Worm (Caenorhabditis elegans) whole organism, L4 larva: ENCODE results near the gene srz-18.

Experiments
- Y48G9A.11 ChIP-seq: fragments of 200-800 bp; sonication (Bioruptor generic); IDR thresholded peaks from 2 replicates; pipeline ENCODE4 v1.3.6; 2022; ENCODE audit warnings: missing genetic modification reagents, missing genetic modification characterization, missing compliant biosample characterization
- aha-1 ChIP-seq: fragments of 150-350 bp; peaks from one replicate; lab custom pipeline; 2014; ENCODE audit warnings: missing biosample characterization, missing genetic modification characterization
- ceh-32 ChIP-seq: sonication (generic microtip); optimal IDR thresholded peaks from 2 replicates; lab custom pipeline; 2016; ENCODE audit warnings: mild to moderate bottlenecking, missing genetic modification characterization, missing compliant biosample characterization; ENCODE audit not compliant: poor library complexity
- ceh-62 ChIP-seq: sonication (generic microtip); optimal IDR thresholded peaks from 2 replicates; lab custom pipeline; 2017; ENCODE audit warnings: missing biosample characterization, missing genetic modification characterization
- ceh-82 ChIP-seq: sonication (generic microtip); optimal IDR thresholded peaks from 2 replicates; lab custom pipeline; 2017; ENCODE audit warnings: missing biosample characterization, missing genetic modification characterization
- ces-1 ChIP-seq: fragments of 150-350 bp; sonication (generic microtip); optimal IDR thresholded peaks from 4 replicates; lab custom pipeline; 2014; ENCODE audit warnings: missing biosample characterization, missing genetic modification reagents, missing genetic modification characterization
- cey-2 ChIP-seq: sonication (generic microtip); optimal IDR thresholded peaks from 3 replicates; lab custom pipeline; 2017; ENCODE audit warnings: missing genetic modification characterization, mild to moderate bottlenecking, missing compliant biosample characterization, antibody characterized with exemption, borderline replicate concordance; ENCODE audit not compliant: insufficient read depth
- daf-19 ChIP-seq: fragments of 200-800 bp; sonication (Bioruptor generic); conservative IDR thresholded peaks from 2 replicates; pipeline ENCODE4 v1.3.6; 2022; ENCODE audit warnings: missing genetic modification characterization, missing compliant biosample characterization
- dmd-9 ChIP-seq: fragments of 200-800 bp; sonication (Bioruptor generic); IDR thresholded peaks from 2 replicates; pipeline ENCODE4 v1.3.6; 2022; ENCODE audit warnings: missing genetic modification reagents, missing genetic modification characterization, missing compliant biosample characterization
- dve-1 ChIP-seq: sonication (generic microtip); optimal IDR thresholded peaks from 2 replicates; lab custom pipeline; 2017; ENCODE audit warnings: antibody characterized with exemption, mild to moderate bottlenecking, missing genetic modification characterization, missing compliant biosample characterization; ENCODE audit not compliant: insufficient read depth
- fkh-10 ChIP-seq: fragments of 150-350 bp; optimal IDR thresholded peaks from 2 replicates; lab custom pipeline; 2014; ENCODE audit warnings: missing biosample characterization, missing genetic modification reagents, missing genetic modification characterization
- hif-1 ChIP-seq, 2 experiments: sonication (generic microtip); optimal IDR thresholded peaks; 2 replicates each; lab custom pipeline; 2016 to 2017; ENCODE audit warnings: missing compliant biosample characterization in 2 of 2, missing genetic modification characterization in 2 of 2, missing genetic modification reagents in 2 of 2, missing genotype in 2 of 2, mild to moderate bottlenecking in 1 of 2
- lin-1 ChIP-seq: fragments of 200-800 bp; sonication (Bioruptor generic); IDR thresholded peaks from 2 replicates; pipeline ENCODE4 v1.3.6; 2022; ENCODE audit warnings: missing genetic modification reagents, missing genetic modification characterization, missing compliant biosample characterization
- lin-15B ChIP-seq: fragments of 150-350 bp; sonication (generic microtip); optimal IDR thresholded peaks from 3 replicates; lab custom pipeline; 2014; ENCODE audit warnings: missing biosample characterization, missing genetic modification characterization
- madf-5 ChIP-seq, 2 experiments: fragments of 200-800 bp; sonication (Bioruptor generic); IDR thresholded peaks; 2 replicates each; pipeline ENCODE4 v1.3.6; 2022; ENCODE audit warnings: missing compliant biosample characterization in 2 of 2, missing genetic modification characterization in 2 of 2
- madf-9 ChIP-seq: fragments of 200-800 bp; sonication (Bioruptor generic); conservative IDR thresholded peaks from 2 replicates; pipeline ENCODE4 v1.3.6; 2022; ENCODE audit warnings: missing genetic modification reagents, missing genetic modification characterization, missing compliant biosample characterization
- mdt-29 ChIP-seq: fragments of 200-800 bp; sonication (Bioruptor generic); IDR thresholded peaks from 2 replicates; pipeline ENCODE4 v1.3.6; 2022; ENCODE audit warnings: missing genetic modification reagents, missing genetic modification characterization, missing compliant biosample characterization
- mep-1 ChIP-seq: fragments of 150-350 bp; sonication (generic microtip); optimal IDR thresholded peaks from 3 replicates; lab custom pipeline; 2014; ENCODE audit warnings: missing biosample characterization, missing genetic modification characterization
- mxl-2 ChIP-seq: fragments of 200-800 bp; sonication (Bioruptor generic); conservative IDR thresholded peaks from 2 replicates; pipeline ENCODE4 v1.3.6; 2022; ENCODE audit warnings: missing genetic modification reagents, missing genetic modification characterization, missing compliant biosample characterization
- mxl-3 ChIP-seq: fragments of 200-800 bp; sonication (Bioruptor generic); optimal IDR thresholded peaks from 2 replicates; lab custom pipeline; 2018; ENCODE audit warnings: mild to moderate bottlenecking, missing genetic modification characterization, missing compliant biosample characterization
- nhr-102 ChIP-seq: sonication (generic microtip); optimal IDR thresholded peaks from 2 replicates; lab custom pipeline; 2016; ENCODE audit warnings: mild to moderate bottlenecking, missing genetic modification characterization, moderate library complexity, missing compliant biosample characterization
- nhr-25 ChIP-seq: sonication (generic microtip); optimal IDR thresholded peaks from 2 replicates; lab custom pipeline; 2017; ENCODE audit warnings: missing genetic modification characterization, mild to moderate bottlenecking, missing compliant biosample characterization, antibody characterized with exemption, moderate library complexity, borderline replicate concordance; ENCODE audit not compliant: insufficient read depth
- nhr-48 ChIP-seq: sonication (generic microtip); optimal IDR thresholded peaks from 2 replicates; lab custom pipeline; 2016; ENCODE audit warnings: mild to moderate bottlenecking, missing genetic modification characterization, missing compliant biosample characterization
- nhr-77 ChIP-seq: fragments of 150-350 bp; optimal IDR thresholded peaks from 2 replicates; lab custom pipeline; 2014; ENCODE audit warnings: missing biosample characterization, missing genetic modification characterization
- saeg-2 ChIP-seq: fragments of 200-800 bp; sonication (Bioruptor generic); IDR thresholded peaks from 2 replicates; pipeline ENCODE4 v1.3.6; 2022; ENCODE audit warnings: missing genetic modification reagents, missing genetic modification characterization, missing compliant biosample characterization
- set-16 ChIP-seq: fragments of 200-800 bp; sonication (Bioruptor generic); IDR thresholded peaks from 2 replicates; pipeline ENCODE4 v1.3.6; 2022; ENCODE audit warnings: missing genetic modification reagents, missing genetic modification characterization, missing compliant biosample characterization
- unc-62 ChIP-seq, 3 experiments: fragments of 150-350 bp in 1 of 3; sonication (generic microtip); optimal IDR thresholded peaks in 2 of 3; peaks in 1 of 3; 1 replicate in 1 of 3; 2 replicates in 2 of 3; lab custom pipeline; 2014 to 2017; ENCODE audit warnings: missing biosample characterization in 3 of 3, missing genetic modification characterization in 3 of 3, missing genetic modification reagents in 3 of 3, missing genotype in 1 of 3
- vab-7 ChIP-seq: fragments of 200-800 bp; sonication (Bioruptor generic); IDR thresholded peaks from 2 replicates; pipeline ENCODE4 v1.3.6; 2022; ENCODE audit warnings: missing genetic modification reagents, missing genetic modification characterization, missing compliant biosample characterization
- zag-1 ChIP-seq: fragments of 150-350 bp; optimal IDR thresholded peaks from 2 replicates; lab custom pipeline; 2014; ENCODE audit warnings: missing biosample characterization, missing genetic modification characterization
- zfp-2 ChIP-seq: sonication (generic microtip); optimal IDR thresholded peaks from 2 replicates; lab custom pipeline; 2016; ENCODE audit warnings: mild to moderate bottlenecking, missing genetic modification characterization, missing compliant biosample characterization
- zip-11 ChIP-seq: fragments of 200-800 bp; sonication (Bioruptor generic); IDR thresholded peaks from 2 replicates; pipeline ENCODE4 v1.3.6; 2022; ENCODE audit warnings: missing genetic modification characterization, missing compliant biosample characterization
- zip-2 ChIP-seq: fragments of 150-350 bp; optimal IDR thresholded peaks from 2 replicates; lab custom pipeline; 2014; ENCODE audit warnings: missing biosample characterization, missing genetic modification characterization
- ztf-11 ChIP-seq: fragments of 150-350 bp; optimal IDR thresholded peaks from 2 replicates; lab custom pipeline; 2014; ENCODE audit warnings: missing biosample characterization, missing genetic modification characterization
- ztf-7 ChIP-seq: fragments of 150-350 bp; optimal IDR thresholded peaks from 2 replicates; lab custom pipeline; 2014; ENCODE audit warnings: missing biosample characterization, missing genetic modification characterization

Gene srz-18

ce11 chrV:20604606-20605155, 21.8 kb upstream of the srz-18 start, which contains the start of gene ttr-57 (continued):
- TF ChIP-seq cey-2 = no peak
- TF ChIP-seq, all 104 proteins: peak for 4

- TF ChIP-seq ceh-62 (tag; lab: Kevin White, UChicago) (no peak), nhr-102 (tag; lab: Kevin White, UChicago) (no peak), ceh-82 (tag; lab: Kevin White, UChicago) (no peak), ceh-32 (tag; lab: Kevin White, UChicago) (no peak), dve-1 (tag; lab: Kevin White, UChicago) (no peak), ztf-7 (tag; lab: Kevin White, UChicago) (no peak), fkh-10 (GFP tag; lab: Kevin White, UChicago) (no peak), mep-1 (tag; lab: Kevin White, UChicago) (no peak), mxl-2 (no peak), madf-9 (GFP tag; lab: Robert Waterston, UW) (no peak), hif-1 (tag; optimal IDR thresholded peaks at IDR 0.05; lab: Kevin White, UChicago) (no peak), zip-11 (GFP tag; lab: Robert Waterston, UW) (no peak), lin-1 (GFP tag; lab: Robert Waterston, UW) (no peak)
- TF ChIP-seq, all 104 proteins: peak for 0
Measured at ce11 chrV:20606617-20607016, 19.9 kb upstream of the srz-18 start, which contains the start of gene F46B3.23. Gene F46B3.23 (minus strand): TSS chrV:20606717.

- TF ChIP-seq nhr-48 (tag; lab: Kevin White, UChicago) (peak; percentile 65), daf-19 (GFP tag; lab: Robert Waterston, UW) (no peak)
Measured at ce11 chrV:20608688-20609087, 17.8 kb upstream of the srz-18 start, which contains the start of gene ttr-12. Gene ttr-12 (minus strand): TSS chrV:20608788.

ce11 chrV:20609494-20609893, 17.0 kb upstream of the srz-18 start, which contains the start of gene grd-2:
Gene grd-2 (plus strand): TSS chrV:20609794.
- TF ChIP-seq unc-62 (GFP tag; optimal IDR thresholded peaks at IDR 0.05 in 1 of 2; lab: Kevin White, UChicago) = peak in 1 of 2 experiments; percentile 81
- no peak for TF ChIP-seq unc-62 (tag; optimal IDR thresholded peaks at IDR 0.05; lab: Kevin White, UChicago)
- TF ChIP-seq ces-1 (GFP tag; lab: Kevin White, UChicago) = no peak

ce11 chrV:20618632-20619031, 7.9 kb upstream of the srz-18 start, which contains the start of gene F46B3.7:
Gene F46B3.7 (minus strand): TSS chrV:20618732.
- TF ChIP-seq zfp-2 (tag; lab: Kevin White, UChicago) (no peak), dmd-9 (GFP tag; lab: Robert Waterston, UW) (no peak), madf-5 (GFP tag; IDR thresholded peaks at IDR 0.05; lab: Robert Waterston, UW) (no peak), vab-7 (no peak), zag-1 (tag; lab: Kevin White, UChicago) (no peak), zip-2 (tag; lab: Kevin White, UChicago) (no peak), nhr-77 (tag; lab: Kevin White, UChicago) (no peak), nhr-25 (tag; lab: Kevin White, UChicago) (no peak), mxl-2 (no peak), aha-1 (tag; lab: Kevin White, UChicago) (no peak), saeg-2 (no peak), mdt-29 (no peak), ztf-11 (tag; lab: Kevin White, UChicago) (no peak), set-16 (no peak), Y48G9A.11 (GFP tag; lab: Robert Waterston, UW) (no peak), mxl-3 (GFP tag; lab: Kevin White, UChicago) (no peak), madf-9 (GFP tag; lab: Robert Waterston, UW) (no peak), lin-15B (no peak)
